Worm (Caenorhabditis elegans) whole organism, L3 larva: ENCODE results near the gene F41G3.21.

ENCODE experiments used
- ZK546.5 ChIP-seq: sonication (generic microtip); optimal IDR thresholded peaks from 2 replicates; lab custom pipeline; 2017; ENCODE audit warnings: missing biosample characterization, missing genetic modification characterization
- daf-12 ChIP-seq: fragments of 150-350 bp; optimal IDR thresholded peaks from 2 replicates; lab custom pipeline; 2014; ENCODE audit warnings: missing biosample characterization, missing genetic modification reagents, missing genetic modification characterization
- egl-5 ChIP-seq: fragments of 150-350 bp; optimal IDR thresholded peaks from 2 replicates; lab custom pipeline; 2017; ENCODE audit warnings: missing biosample characterization, missing genetic modification reagents, missing genetic modification characterization, inconsistent platforms
- fkh-10 ChIP-seq: sonication (generic microtip); optimal IDR thresholded peaks from 2 replicates; lab custom pipeline; 2017; ENCODE audit warnings: missing biosample characterization, missing genetic modification reagents, missing genetic modification characterization
- lin-39 ChIP-seq: fragments of 150-350 bp; optimal IDR thresholded peaks from 2 replicates; lab custom pipeline; 2018; ENCODE audit warnings: missing biosample characterization, missing genetic modification reagents, missing genetic modification characterization
- nfya-1 ChIP-seq: sonication (generic microtip); optimal IDR thresholded peaks from 2 replicates; lab custom pipeline; 2017; ENCODE audit warnings: missing genetic modification characterization, mild to moderate bottlenecking, missing compliant biosample characterization, antibody characterized with exemption, moderate library complexity; ENCODE audit not compliant: insufficient read depth

F41G3.21 gene

DNA sequence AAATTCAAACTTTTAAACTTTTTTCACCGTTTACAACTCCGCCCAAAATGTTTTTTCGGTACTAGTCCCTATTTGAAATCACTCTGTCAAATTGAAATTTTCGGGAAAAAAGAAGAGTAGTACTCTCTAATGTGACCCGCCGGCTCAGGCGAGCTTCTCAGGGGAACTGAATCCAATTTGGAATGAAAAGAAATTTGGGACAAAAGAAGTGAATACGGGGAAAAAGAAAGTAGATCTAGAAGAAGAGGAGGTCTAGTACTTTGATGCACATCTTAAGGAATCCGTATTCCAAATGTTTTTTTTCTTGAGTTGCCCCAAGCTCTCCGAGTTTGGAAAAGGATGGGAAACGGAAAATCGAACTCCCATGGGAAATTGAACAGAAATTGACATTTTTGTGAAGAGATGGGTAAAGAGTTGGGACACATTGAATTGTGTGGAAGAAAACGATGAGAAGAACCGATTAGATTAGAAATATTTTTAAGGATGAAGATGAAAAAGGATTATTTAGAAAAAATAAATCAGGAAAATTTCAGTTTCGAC is 46.1 kb downstream of the F41G3.21 start:
- TF ChIP-seq fkh-10 (GFP tag; lab: Kevin White, UChicago): peak; percentile 44
- no peak for TF ChIP-seq egl-5 (tag; lab: Kevin White, UChicago)

DNA sequence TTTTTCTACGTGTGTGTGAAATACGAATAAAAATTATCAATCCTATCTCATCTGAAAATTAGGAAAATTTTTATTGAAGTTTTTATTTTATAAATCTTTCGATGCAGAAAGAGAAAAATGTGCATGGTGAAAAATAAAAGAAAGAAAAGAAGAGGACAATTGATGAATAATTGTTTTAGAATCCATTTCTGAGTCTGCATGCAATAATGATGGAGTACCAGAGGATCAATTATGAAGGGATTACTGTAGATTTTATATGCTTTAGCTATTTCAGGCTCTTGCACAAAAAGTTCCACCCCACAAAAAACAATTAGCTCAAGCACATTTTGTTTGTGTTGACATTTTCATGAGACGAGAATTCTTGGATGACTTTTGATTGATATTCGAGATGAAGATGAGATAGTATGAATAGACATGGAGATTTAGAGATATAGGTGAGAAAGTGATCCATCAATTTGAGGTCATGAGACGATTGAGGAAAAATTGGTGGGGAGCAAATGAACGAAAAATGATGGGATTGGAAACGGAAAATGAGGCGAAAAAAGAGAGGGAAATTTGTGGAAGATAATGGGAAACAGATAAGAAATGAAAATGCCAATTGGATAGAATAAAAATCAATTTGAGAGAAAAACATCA is 47.0 kb downstream of the F41G3.21 start, which contains the start of gene rpy-1:
Gene rpy-1, minus strand, starts transcription at position 51 of the 636 bp plus-strand sequence.
- TF ChIP-seq lin-39 (tag; lab: Kevin White, UChicago): peak; percentile 46
- peak; percentile 32 for TF ChIP-seq egl-5 (tag; lab: Kevin White, UChicago)
- no peak for TF ChIP-seq ZK546.5 (tag; lab: Kevin White, UChicago)
- TF ChIP-seq daf-12 (tag; lab: Kevin White, UChicago): no peak
- peak; percentile 0 for TF ChIP-seq nfya-1
